Worm (Caenorhabditis elegans) whole organism, L4/young adult: ENCODE measurements around the gene T06C12.14.

Experiments used
- dao-5 ChIP-seq: sonication (generic microtip); optimal IDR thresholded peaks from 2 replicates; lab custom pipeline; 2016; ENCODE audit warnings: missing genotype, missing genetic modification characterization, moderate library complexity, missing compliant biosample characterization
- him-1 ChIP-seq: sonication (generic microtip); optimal IDR thresholded peaks from 2 replicates; lab custom pipeline; 2016; ENCODE audit warnings: missing genotype, missing genetic modification reagents, missing genetic modification characterization, missing compliant biosample characterization

- no peak for TF ChIP-seq him-1 (tag; lab: Kevin White, UChicago)
- TF ChIP-seq dao-5: no peak
These were observed 27.5 kb upstream of the T06C12.14 start, which contains the start of gene str-56 for ce11 chrV:15872273-15872672.
